Fruit fly (Drosophila melanogaster): ENCODE results near the gene Dfd.

DNA sequence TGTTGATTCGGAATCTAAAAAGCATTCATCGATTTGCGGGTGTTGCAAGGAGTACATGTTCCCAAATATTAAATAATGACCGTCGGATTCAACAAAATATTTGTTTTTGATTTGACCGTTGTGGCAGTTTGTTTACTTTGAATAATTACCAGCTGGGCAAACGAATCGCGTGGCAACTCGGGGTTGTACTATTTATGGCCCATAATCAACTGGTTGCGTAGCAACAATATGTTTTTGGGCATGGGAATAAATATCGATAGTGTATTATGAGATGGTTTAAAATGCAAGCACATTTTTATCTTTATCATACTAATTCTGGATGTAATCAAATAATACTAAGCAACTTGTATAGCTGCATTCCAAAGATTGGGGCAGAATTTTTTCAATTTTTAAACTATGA lies 43.7 kb upstream of the Dfd start, which contains the start of gene CG34297:
- TF ChIP-seq Hr38 (GFP tag; optimal IDR thresholded peaks at IDR 0.05) (no peak), spab (GFP tag; optimal IDR thresholded peaks at IDR 0.05) (no peak), Hr39 (GFP tag; optimal IDR thresholded peaks at IDR 0.05) (no peak), svp (GFP tag) (peak; percentile 42), CG9139 (GFP tag; optimal IDR thresholded peaks at IDR 0.05) (no peak), lz (GFP tag; optimal IDR thresholded peaks at IDR 0.05) (no peak), dac (GFP tag; optimal IDR thresholded peaks at IDR 0.05) (no peak), Sox102F (GFP tag; optimal IDR thresholded peaks at IDR 0.05) (no peak)
